Comparison of ENCODE assay signal across 3 worm cellular contexts in genomic region chrX:6253899-6254670, ce11.
TF ChIP-seq lines count a peak whose summit lies in the region.

No protein-coding gene starts in this region.

TF ChIP-seq in whole organism, L1 larva, 84 proteins besides CTCF, POLR2A, EP300 and RAD21 (continued from another document and continues in another):
- no peak for TF ChIP-seq hpl-2 (GFP tag; optimal IDR thresholded peaks at IDR 0.05; lab: Kevin White, UChicago)
- TF ChIP-seq zip-4 (GFP tag; optimal IDR thresholded peaks at IDR 0.05; lab: Kevin White, UChicago), result peak; percentile 17
- TF ChIP-seq lin-14 (GFP tag; optimal IDR thresholded peaks at IDR 0.05; lab: Kevin White, UChicago), result peak; percentile 83
- peak; percentile 31 for TF ChIP-seq nhr-77 (tag; optimal IDR thresholded peaks at IDR 0.05; lab: Kevin White, UChicago)
- TF ChIP-seq lir-3 (tag; optimal IDR thresholded peaks at IDR 0.05; lab: Kevin White, UChicago; ENCODE audit: poor library complexity), result peak; percentile 33
- no peak for TF ChIP-seq fkh-4 (tag; optimal IDR thresholded peaks at IDR 0.05; lab: Kevin White, UChicago; ENCODE audit: borderline replicate concordance)
- peak; percentile 11 for TF ChIP-seq fkh-8 (tag; optimal IDR thresholded peaks at IDR 0.05; lab: Kevin White, UChicago)
- TF ChIP-seq pag-3 (tag; optimal IDR thresholded peaks at IDR 0.05; lab: Kevin White, UChicago; ENCODE audit: borderline replicate concordance, insufficient read depth), result no peak
- peak; percentile 42 for TF ChIP-seq dsc-1 (tag; optimal IDR thresholded peaks at IDR 0.05; lab: Kevin White, UChicago)
- TF ChIP-seq nhr-76 (tag; optimal IDR thresholded peaks at IDR 0.05; lab: Kevin White, UChicago), result no peak
- peak; percentile 84 for TF ChIP-seq nhr-20 (tag; optimal IDR thresholded peaks at IDR 0.05; lab: Kevin White, UChicago)
- TF ChIP-seq jun-1 (tag; optimal IDR thresholded peaks at IDR 0.05; lab: Kevin White, UChicago), result peak; percentile 73
- TF ChIP-seq skn-1 (tag; optimal IDR thresholded peaks at IDR 0.05; lab: Kevin White, UChicago), result peak; percentile 54
- TF ChIP-seq unc-86 (tag; optimal IDR thresholded peaks at IDR 0.05; lab: Kevin White, UChicago), result no peak
- no peak for TF ChIP-seq nhr-237 (tag; optimal IDR thresholded peaks at IDR 0.05; lab: Kevin White, UChicago)
- TF ChIP-seq ets-5 (GFP tag; IDR thresholded peaks at IDR 0.05; lab: Robert Waterston, UW), result 0 out of 2 replicates have a peak, but pooled peaks have one; percentile 35
- TF ChIP-seq nhr-90 (tag; optimal IDR thresholded peaks at IDR 0.05; lab: Kevin White, UChicago; ENCODE audit: poor library complexity), result peak; percentile 57
- no peak for TF ChIP-seq unc-98 (GFP tag; IDR thresholded peaks at IDR 0.05; lab: Robert Waterston, UW)
- TF ChIP-seq C04F5.9 (tag; optimal IDR thresholded peaks at IDR 0.05; lab: Kevin White, UChicago), result no peak
- TF ChIP-seq irx-1 (tag; optimal IDR thresholded peaks at IDR 0.05; lab: Kevin White, UChicago), result no peak
- TF ChIP-seq lin-39 (tag; optimal IDR thresholded peaks at IDR 0.05; lab: Kevin White, UChicago), result no peak
- peak; percentile 0 for TF ChIP-seq ceh-63 (GFP tag; optimal IDR thresholded peaks at IDR 0.05; lab: Kevin White, UChicago)
- TF ChIP-seq sptf-1 (tag; optimal IDR thresholded peaks at IDR 0.05; lab: Kevin White, UChicago), result no peak
- TF ChIP-seq nhr-71 (tag; optimal IDR thresholded peaks at IDR 0.05; lab: Kevin White, UChicago), result peak; percentile 69
- TF ChIP-seq unc-30 (tag; optimal IDR thresholded peaks at IDR 0.05; lab: Kevin White, UChicago), result no peak
- TF ChIP-seq isw-1 (GFP tag; IDR thresholded peaks at IDR 0.05; lab: Robert Waterston, UW), result no peak
- peak; percentile 53 for TF ChIP-seq nhr-19 (GFP tag; conservative IDR thresholded peaks at IDR 0.05; lab: Robert Waterston, UW)
- TF ChIP-seq mab-9 (GFP tag; IDR thresholded peaks at IDR 0.05; lab: Robert Waterston, UW), result no peak
- TF ChIP-seq aha-1 (tag; optimal IDR thresholded peaks at IDR 0.05; lab: Kevin White, UChicago), result no peak
- TF ChIP-seq elt-2 (tag; optimal IDR thresholded peaks at IDR 0.05; lab: Kevin White, UChicago), result peak; percentile 43
- TF ChIP-seq ces-1 (GFP tag; optimal IDR thresholded peaks at IDR 0.05; lab: Kevin White, UChicago), result no peak
- TF ChIP-seq lsy-2 (tag; optimal IDR thresholded peaks at IDR 0.05; lab: Kevin White, UChicago), result peak; percentile 27 to 58
- TF ChIP-seq lin-15B (tag; optimal IDR thresholded peaks at IDR 0.05; lab: Kevin White, UChicago), result no peak
- peak in 1 of 6 experiments; percentile 54 for TF ChIP-seq elt-3 (tag; optimal IDR thresholded peaks at IDR 0.05; lab: Kevin White, UChicago)
- peak; percentile 90 for TF ChIP-seq blmp-1 (tag; optimal IDR thresholded peaks at IDR 0.05; lab: Kevin White, UChicago)
- peak; percentile 16 to 19 for TF ChIP-seq efl-1 (optimal IDR thresholded peaks at IDR 0.05; lab: Kevin White, UChicago)
- peak in 1 of 2 experiments; percentile 85 for TF ChIP-seq efl-1 (GFP tag; optimal IDR thresholded peaks at IDR 0.05 in 1 of 2; lab: Kevin White, UChicago)
- TF ChIP-seq fkh-10 (GFP tag; optimal IDR thresholded peaks at IDR 0.05; lab: Kevin White, UChicago), result no peak
- TF ChIP-seq nhr-11 (tag; optimal IDR thresholded peaks at IDR 0.05; lab: Kevin White, UChicago), result no peak
- no peak for TF ChIP-seq C34B4.2 (tag; optimal IDR thresholded peaks at IDR 0.05; lab: Kevin White, UChicago)
- no peak for TF ChIP-seq unc-62 (GFP tag; optimal IDR thresholded peaks at IDR 0.05; lab: Kevin White, UChicago)
- no peak for TF ChIP-seq ceh-90 (tag; optimal IDR thresholded peaks at IDR 0.05; lab: Kevin White, UChicago)
- peak; percentile 39 for TF ChIP-seq pax-3 (tag; optimal IDR thresholded peaks at IDR 0.05; lab: Kevin White, UChicago)
- no peak for TF ChIP-seq tlp-1 (tag; optimal IDR thresholded peaks at IDR 0.05; lab: Kevin White, UChicago)

TF ChIP-seq in whole organism, L3 larva, 47 proteins besides CTCF, POLR2A, EP300 and RAD21 (continued from another document):
- TF ChIP-seq unc-39 (tag; optimal IDR thresholded peaks at IDR 0.05; lab: Kevin White, UChicago) (no peak), jun-1 (tag; optimal IDR thresholded peaks at IDR 0.05; lab: Kevin White, UChicago) (peak; percentile 79), aly-2 (tag; optimal IDR thresholded peaks at IDR 0.05; lab: Kevin White, UChicago) (peak; percentile 35), skn-1 (tag; optimal IDR thresholded peaks at IDR 0.05; lab: Kevin White, UChicago) (no peak), nhr-43 (tag; optimal IDR thresholded peaks at IDR 0.05; lab: Kevin White, UChicago; ENCODE audit: poor library complexity, severe bottlenecking) (peak; percentile 84), egl-27 (tag; optimal IDR thresholded peaks at IDR 0.05; lab: Kevin White, UChicago) (no peak), ceh-82 (tag; optimal IDR thresholded peaks at IDR 0.05; lab: Kevin White, UChicago) (no peak), nhr-25 (tag; optimal IDR thresholded peaks at IDR 0.05; lab: Kevin White, UChicago) (peak; percentile 81), fkh-10 (GFP tag; optimal IDR thresholded peaks at IDR 0.05; lab: Kevin White, UChicago) (no peak), nhr-77 (tag; optimal IDR thresholded peaks at IDR 0.05; lab: Kevin White, UChicago) (peak; percentile 30), nhr-11 (tag; optimal IDR thresholded peaks at IDR 0.05; lab: Kevin White, UChicago) (no peak), mml-1 (tag; optimal IDR thresholded peaks at IDR 0.05; lab: Kevin White, UChicago) (no peak), elt-2 (tag; optimal IDR thresholded peaks at IDR 0.05; lab: Kevin White, UChicago) (peak; percentile 51), ceh-28 (tag; optimal IDR thresholded peaks at IDR 0.05; lab: Kevin White, UChicago) (peak; percentile 71), fkh-2 (tag; optimal IDR thresholded peaks at IDR 0.05; lab: Kevin White, UChicago) (no peak), nhr-67 (tag; optimal IDR thresholded peaks at IDR 0.05; lab: Kevin White, UChicago) (no peak), elt-1 (tag; optimal IDR thresholded peaks at IDR 0.05; lab: Kevin White, UChicago) (no peak), nhr-76 (tag; optimal IDR thresholded peaks at IDR 0.05; lab: Kevin White, UChicago) (no peak), lin-15B (tag; optimal IDR thresholded peaks at IDR 0.05; lab: Kevin White, UChicago) (no peak), unc-62 (GFP tag; optimal IDR thresholded peaks at IDR 0.05; lab: Kevin White, UChicago) (peak; percentile 70), ama-1 (optimal IDR thresholded peaks at IDR 0.05; lab: Kevin White, UChicago) (peak; percentile 99), pha-4 (tag; optimal IDR thresholded peaks at IDR 0.05; lab: Kevin White, UChicago) (peak; percentile 63), ZK546.5 (tag; optimal IDR thresholded peaks at IDR 0.05; lab: Kevin White, UChicago) (no peak), zag-1 (tag; optimal IDR thresholded peaks at IDR 0.05; lab: Kevin White, UChicago) (no peak), nhr-23 (tag; optimal IDR thresholded peaks at IDR 0.05; lab: Kevin White, UChicago) (peak; percentile 28), nhr-12 (tag; optimal IDR thresholded peaks at IDR 0.05; lab: Kevin White, UChicago) (no peak), mdl-1 (tag; optimal IDR thresholded peaks at IDR 0.05; lab: Kevin White, UChicago) (peak; percentile 30)

TF ChIP-seq in whole organism, young adult, 124 proteins besides CTCF, POLR2A, EP300 and RAD21 (continued from another document):
- TF ChIP-seq hrde-1 (tag; optimal IDR thresholded peaks at IDR 0.05; lab: Kevin White, UChicago; ENCODE audit: borderline replicate concordance) (no peak), attf-5 (GFP tag; optimal IDR thresholded peaks at IDR 0.05; lab: Kevin White, UChicago) (peak; percentile 27), ztf-18 (tag; optimal IDR thresholded peaks at IDR 0.05; lab: Kevin White, UChicago) (no peak), dox-1 (GFP tag; IDR thresholded peaks at IDR 0.05; lab: Robert Waterston, UW) (peak; percentile 11; the same call in 1 of the 2 replicates), rcor-1 (GFP tag; IDR thresholded peaks at IDR 0.05; lab: Robert Waterston, UW) (no peak; the same call in 1 of the 2 replicates), attf-6 (GFP tag; IDR thresholded peaks at IDR 0.05; lab: Robert Waterston, UW) (peak; percentile 50; the same call in 1 of the 2 replicates), akir-1 (GFP tag; optimal IDR thresholded peaks at IDR 0.05; lab: Kevin White, UChicago) (no peak), lsl-1 (GFP tag; optimal IDR thresholded peaks at IDR 0.05; lab: Kevin White, UChicago) (no peak), ccch-3 (GFP tag; optimal IDR thresholded peaks at IDR 0.05; lab: Kevin White, UChicago) (peak; percentile 22), ZK185.1 (tag; optimal IDR thresholded peaks at IDR 0.05; lab: Kevin White, UChicago; ENCODE audit: poor library complexity, severe bottlenecking) (peak; percentile 40), nfya-2 (GFP tag; IDR thresholded peaks at IDR 0.05; lab: Robert Waterston, UW) (0 out of 2 replicates have a peak, but pooled peaks have one; percentile 31), hmg-20 (GFP tag; IDR thresholded peaks at IDR 0.05; lab: Robert Waterston, UW) (no peak), nhr-80 (tag; optimal IDR thresholded peaks at IDR 0.05; lab: Kevin White, UChicago) (peak; percentile 61), ztf-3 (GFP tag; optimal IDR thresholded peaks at IDR 0.05; lab: Kevin White, UChicago) (peak; percentile 55), mcd-1 (GFP tag; IDR thresholded peaks at IDR 0.05; lab: Robert Waterston, UW) (peak; percentile 38), madf-6 (GFP tag; IDR thresholded peaks at IDR 0.05; lab: Robert Waterston, UW) (peak; percentile 42; the same call in 1 of the 2 replicates), ceh-40 (GFP tag; IDR thresholded peaks at IDR 0.05; lab: Robert Waterston, UW) (peak; percentile 53; the same call in 1 of the 2 replicates), C06A6.2 (GFP tag; conservative IDR thresholded peaks at IDR 0.05; lab: Robert Waterston, UW) (peak; percentile 47), fkh-3 (tag; optimal IDR thresholded peaks at IDR 0.05; lab: Kevin White, UChicago) (peak; percentile 9), Y79H2A.3 (GFP tag; conservative IDR thresholded peaks at IDR 0.05; lab: Robert Waterston, UW) (peak; percentile 46; the same call in 1 of the 2 replicates), lin-35 (GFP tag; optimal IDR thresholded peaks at IDR 0.05; lab: Kevin White, UChicago) (peak in 1 of 3 experiments; percentile 32), D2030.7 (GFP tag; IDR thresholded peaks at IDR 0.05; lab: Robert Waterston, UW) (no peak), Y56A3A.18 (GFP tag; IDR thresholded peaks at IDR 0.05; lab: Robert Waterston, UW) (peak; percentile 69; the same call in 1 of the 2 replicates), aptf-3 (GFP tag; IDR thresholded peaks at IDR 0.05; lab: Robert Waterston, UW) (peak; percentile 29; the same call in 1 of the 2 replicates), aptf-2 (GFP tag; conservative IDR thresholded peaks at IDR 0.05; lab: Robert Waterston, UW) (no peak), lin-40 (tag; optimal IDR thresholded peaks at IDR 0.05; lab: Kevin White, UChicago) (peak; percentile 36), Y53G8AR.9 (GFP tag; conservative IDR thresholded peaks at IDR 0.05; lab: Robert Waterston, UW) (peak; percentile 85), K11D2.4 (GFP tag; IDR thresholded peaks at IDR 0.05; lab: Robert Waterston, UW) (peak; percentile 76), F57C9.4 (tag; optimal IDR thresholded peaks at IDR 0.05; lab: Kevin White, UChicago) (peak; percentile 32), atf-7 (tag; optimal IDR thresholded peaks at IDR 0.05; lab: Kevin White, UChicago) (peak; percentile 52), zfh-2 (GFP tag; conservative IDR thresholded peaks at IDR 0.05; lab: Robert Waterston, UW) (peak; percentile 78), let-607 (tag; optimal IDR thresholded peaks at IDR 0.05; lab: Kevin White, UChicago) (no peak), cebp-1 (GFP tag; IDR thresholded peaks at IDR 0.05; lab: Robert Waterston, UW) (peak; percentile 34; the same call in 1 of the 2 replicates), cebp-1 (tag; optimal IDR thresholded peaks at IDR 0.05; lab: Kevin White, UChicago) (peak; percentile 69), F52B5.7 (tag; optimal IDR thresholded peaks at IDR 0.05; lab: Kevin White, UChicago) (peak; percentile 24), somi-1 (GFP tag; optimal IDR thresholded peaks at IDR 0.05; lab: Kevin White, UChicago) (peak; percentile 38), B0261.1 (tag; optimal IDR thresholded peaks at IDR 0.05; lab: Kevin White, UChicago) (no peak), tbp1 (GFP tag; optimal IDR thresholded peaks at IDR 0.05; lab: Kevin White, UChicago) (peak; percentile 26), lin-54 (GFP tag; optimal IDR thresholded peaks at IDR 0.05; lab: Kevin White, UChicago) (peak; percentile 48), snpc-1.3 (tag; optimal IDR thresholded peaks at IDR 0.05; lab: Kevin White, UChicago; ENCODE audit: insufficient read depth) (no peak), hsf-1 (GFP tag; IDR thresholded peaks at IDR 0.05; lab: Robert Waterston, UW) (peak; percentile 46; the same call in 1 of the 2 replicates)
